Fruit fly (Drosophila melanogaster): Measurements from ENCODE around the gene Srp54.

Srp54 gene

dm6 chr2L:9911783-9912182, 928 bp upstream of the Srp54 start (continued):
- TF ChIP-seq ap (GFP tag; IDR thresholded peaks at IDR 0.05) (no peak), NFAT (GFP tag; IDR thresholded peaks at IDR 0.05) (0 out of 2 replicates have a peak, but pooled peaks have one; percentile 23), CG12155 (GFP tag; optimal IDR thresholded peaks at IDR 0.05) (no peak), PHDP (tag; optimal IDR thresholded peaks at IDR 0.05) (no peak), bowl (GFP tag; IDR thresholded peaks at IDR 0.05) (peak; percentile 41; the same call in 1 of the 2 replicates), ash1 (GFP tag; optimal IDR thresholded peaks at IDR 0.05) (no peak), tin (GFP tag; optimal IDR thresholded peaks at IDR 0.05) (peak; percentile 39), CG6765 (GFP tag; optimal IDR thresholded peaks at IDR 0.05) (no peak), Ravus (GFP tag; IDR thresholded peaks at IDR 0.05) (no peak), pan (optimal IDR thresholded peaks at IDR 0.05) (no peak), pan (GFP tag; optimal IDR thresholded peaks at IDR 0.05 in 1 of 2, IDR thresholded peaks at IDR 0.05 in 1 of 2) (peak in 1 of 2 experiments; percentile 64), Dad (GFP tag; optimal IDR thresholded peaks at IDR 0.05) (no peak), CG13296 (GFP tag; optimal IDR thresholded peaks at IDR 0.05) (peak; percentile 9), Fer3 (tag; optimal IDR thresholded peaks at IDR 0.05) (no peak), Mad (GFP tag; optimal IDR thresholded peaks at IDR 0.05) (no peak), mam (GFP tag; optimal IDR thresholded peaks at IDR 0.05) (peak; percentile 38), Meics (GFP tag; optimal IDR thresholded peaks at IDR 0.05) (peak; percentile 12), sens-2 (GFP tag; IDR thresholded peaks at IDR 0.05) (no peak), ranshi (GFP tag; IDR thresholded peaks at IDR 0.05) (0 out of 2 replicates have a peak, but pooled peaks have one; percentile 31), ATbp (GFP tag; optimal IDR thresholded peaks at IDR 0.05) (no peak), sr (GFP tag; IDR thresholded peaks at IDR 0.05) (no peak), seq (GFP tag; IDR thresholded peaks at IDR 0.05) (no peak), Camta (GFP tag; optimal IDR thresholded peaks at IDR 0.05) (peak; percentile 46), Ssrp (tag; optimal IDR thresholded peaks at IDR 0.05) (no peak), wdn (GFP tag; IDR thresholded peaks at IDR 0.05) (no peak), CG10462 (GFP tag; optimal IDR thresholded peaks at IDR 0.05) (no peak), cato (GFP tag; optimal IDR thresholded peaks at IDR 0.05; ENCODE audit: borderline replicate concordance) (no peak), CG2678 (tag; optimal IDR thresholded peaks at IDR 0.05) (peak; percentile 28), CG16815 (GFP tag; optimal IDR thresholded peaks at IDR 0.05) (no peak), CG15073 (GFP tag; optimal IDR thresholded peaks at IDR 0.05) (no peak), zfh1 (GFP tag; IDR thresholded peaks at IDR 0.05) (peak; percentile 58; the same call in 2 of the 3 replicates), BEAF-32 (GFP tag; optimal IDR thresholded peaks at IDR 0.05) (no peak), CG1603 (tag; optimal IDR thresholded peaks at IDR 0.05) (peak; percentile 8), Abd-B (GFP tag; optimal IDR thresholded peaks at IDR 0.05) (no peak), CG8359 (GFP tag; optimal IDR thresholded peaks at IDR 0.05; ENCODE audit: borderline replicate concordance) (no peak), dmrt99B (tag; optimal IDR thresholded peaks at IDR 0.05) (peak; percentile 19), CG1529 (GFP tag; optimal IDR thresholded peaks at IDR 0.05) (no peak), CG13123 (GFP tag; optimal IDR thresholded peaks at IDR 0.05) (no peak), CG34422 (GFP tag; IDR thresholded peaks at IDR 0.05) (peak; percentile 62; the same call in 1 of the 3 replicates), CG4404 (GFP tag; IDR thresholded peaks at IDR 0.05) (no peak), Asciz (GFP tag; optimal IDR thresholded peaks at IDR 0.05) (no peak), Antp (GFP tag; optimal IDR thresholded peaks at IDR 0.05) (peak; percentile 35), BtbVII (GFP tag; optimal IDR thresholded peaks at IDR 0.05) (no peak), Atf-2 (GFP tag; optimal IDR thresholded peaks at IDR 0.05) (no peak), CG30403 (GFP tag; optimal IDR thresholded peaks at IDR 0.05) (peak; percentile 9), CG32532 (GFP tag; IDR thresholded peaks at IDR 0.05) (peak; percentile 15; the same call in 1 of the 2 replicates), CG14014 (GFP tag; IDR thresholded peaks at IDR 0.05) (no peak), Ptx1 (GFP tag; IDR thresholded peaks at IDR 0.05) (peak; percentile 50), ham (GFP tag; IDR thresholded peaks at IDR 0.05) (peak; percentile 17; the same call in 1 of the 2 replicates), CG15696 (tag; optimal IDR thresholded peaks at IDR 0.05) (no peak), sna (GFP tag; IDR thresholded peaks at IDR 0.05; ENCODE audit: partially characterized antibody) (no peak), lbe (GFP tag; optimal IDR thresholded peaks at IDR 0.05) (no peak)

Measured in whole organism, embryonic.